Worm (Caenorhabditis elegans) whole organism, L2 larva: ENCODE measurements around the gene ZC53.22.

Experiments used
- R02D3.7 ChIP-seq: fragments of 150-350 bp; optimal IDR thresholded peaks from 2 replicates; lab custom pipeline; 2014; ENCODE audit warnings: missing biosample characterization, missing genetic modification characterization
- blmp-1 ChIP-seq: sonication (generic microtip); optimal IDR thresholded peaks from 2 replicates; lab custom pipeline; 2017; ENCODE audit warnings: missing genetic modification characterization, mild to moderate bottlenecking, missing compliant biosample characterization, antibody characterized with exemption, moderate library complexity; ENCODE audit not compliant: insufficient read depth
- ceh-82 ChIP-seq: fragments of 150-350 bp; optimal IDR thresholded peaks from 2 replicates; lab custom pipeline; 2014; ENCODE audit warnings: missing biosample characterization, missing genetic modification characterization
- egl-27 ChIP-seq: sonication (generic microtip); optimal IDR thresholded peaks from 3 replicates; lab custom pipeline; 2017; ENCODE audit warnings: missing biosample characterization, missing genetic modification reagents, missing genetic modification characterization
- elt-1 ChIP-seq: fragments of 150-350 bp; optimal IDR thresholded peaks from 2 replicates; lab custom pipeline; 2014; ENCODE audit warnings: missing biosample characterization, missing genetic modification characterization
- lin-39 ChIP-seq: fragments of 150-350 bp; optimal IDR thresholded peaks from 2 replicates; lab custom pipeline; 2014; ENCODE audit warnings: missing biosample characterization, missing genetic modification reagents, missing genetic modification characterization
- nhr-12 ChIP-seq: fragments of 150-350 bp; optimal IDR thresholded peaks from 2 replicates; lab custom pipeline; 2014; ENCODE audit warnings: missing biosample characterization, missing genetic modification characterization
- nhr-25 ChIP-seq: fragments of 150-350 bp; sonication (generic microtip); optimal IDR thresholded peaks from 3 replicates; lab custom pipeline; 2014; ENCODE audit warnings: missing biosample characterization, missing genetic modification characterization
- snpc-4 ChIP-seq: fragments of 150-350 bp; optimal IDR thresholded peaks from 2 replicates; lab custom pipeline; 2014; ENCODE audit warnings: missing biosample characterization, missing genetic modification characterization
- unc-39 ChIP-seq: fragments of 150-350 bp; optimal IDR thresholded peaks from 2 replicates; lab custom pipeline; 2014; ENCODE audit warnings: missing biosample characterization, missing genetic modification characterization
- ztf-4 ChIP-seq: fragments of 150-350 bp; optimal IDR thresholded peaks from 2 replicates; lab custom pipeline; 2014; ENCODE audit warnings: missing biosample characterization, missing genetic modification characterization

DNA sequence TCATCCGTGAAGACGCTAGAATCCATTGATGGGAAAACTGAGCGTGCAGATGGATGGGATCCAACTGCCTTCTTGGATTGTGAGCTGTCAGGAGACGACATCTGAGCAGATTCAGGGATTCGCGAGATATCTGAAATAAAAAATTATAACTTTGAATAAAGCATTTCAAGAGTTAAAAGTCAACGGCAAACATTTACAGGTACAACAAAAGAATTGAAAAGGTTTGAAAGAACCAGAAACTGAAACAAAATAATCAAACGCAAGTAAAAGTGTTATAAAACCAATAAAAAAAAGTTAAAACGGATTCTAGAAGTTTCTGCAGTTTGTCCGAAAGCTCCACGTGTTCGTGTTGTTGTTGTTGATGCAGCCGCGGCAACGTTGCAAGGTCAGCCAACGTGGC is 17.7 kb upstream of the ZC53.22 start, which contains the start of gene Y59E1A.4:
- TF ChIP-seq snpc-4 (no peak), ztf-4 (no peak), unc-39 (tag; lab: Kevin White, UChicago) (no peak), lin-39 (tag; lab: Kevin White, UChicago) (no peak), R02D3.7 (no peak), nhr-12 (tag; lab: Kevin White, UChicago) (no peak), egl-27 (tag; lab: Kevin White, UChicago) (no peak), ceh-82 (tag; lab: Kevin White, UChicago) (no peak), nhr-25 (tag; lab: Kevin White, UChicago) (no peak), blmp-1 (tag; lab: Kevin White, UChicago) (no peak), elt-1 (tag; lab: Kevin White, UChicago) (no peak)
